Worm (Caenorhabditis elegans) whole organism, L2 larva: Measurements from ENCODE around the gene frpr-14.

ENCODE experiments used
- C34F6.9 ChIP-seq: fragments of 150-350 bp; optimal IDR thresholded peaks from 2 replicates; lab custom pipeline; 2014; ENCODE audit warnings: missing biosample characterization, missing genetic modification characterization
- F13H6.1 ChIP-seq: sonication (generic microtip); optimal IDR thresholded peaks from 2 replicates; lab custom pipeline; 2016; ENCODE audit warnings: missing genetic modification characterization, missing compliant biosample characterization
- R02D3.7 ChIP-seq: fragments of 150-350 bp; optimal IDR thresholded peaks from 2 replicates; lab custom pipeline; 2014; ENCODE audit warnings: missing biosample characterization, missing genetic modification characterization
- Y55F3AM.14 ChIP-seq: fragments of 200-800 bp; sonication (Bioruptor generic); optimal IDR thresholded peaks from 2 replicates; lab custom pipeline; 2018; ENCODE audit warnings: mild to moderate bottlenecking, missing genetic modification characterization, missing compliant biosample characterization
- ZK546.5 ChIP-seq: sonication (generic microtip); optimal IDR thresholded peaks from 2 replicates; lab custom pipeline; 2017; ENCODE audit warnings: missing biosample characterization, missing genetic modification characterization
- alr-1 ChIP-seq: fragments of 150-350 bp; optimal IDR thresholded peaks from 2 replicates; lab custom pipeline; 2014; ENCODE audit warnings: missing biosample characterization, missing genetic modification characterization
- aly-2 ChIP-seq: fragments of 150-350 bp; optimal IDR thresholded peaks from 2 replicates; lab custom pipeline; 2014; ENCODE audit warnings: missing biosample characterization, missing genetic modification characterization
- blmp-1 ChIP-seq: sonication (generic microtip); optimal IDR thresholded peaks from 2 replicates; lab custom pipeline; 2017; ENCODE audit warnings: missing genetic modification characterization, mild to moderate bottlenecking, missing compliant biosample characterization, antibody characterized with exemption, moderate library complexity; ENCODE audit not compliant: insufficient read depth
- ceh-16 ChIP-seq: fragments of 150-350 bp; optimal IDR thresholded peaks from 2 replicates; lab custom pipeline; 2014; ENCODE audit warnings: missing biosample characterization, missing genetic modification characterization
- ceh-82 ChIP-seq: fragments of 150-350 bp; optimal IDR thresholded peaks from 2 replicates; lab custom pipeline; 2014; ENCODE audit warnings: missing biosample characterization, missing genetic modification characterization
- crh-2 ChIP-seq: sonication (generic microtip); optimal IDR thresholded peaks from 2 replicates; lab custom pipeline; 2017; ENCODE audit warnings: missing biosample characterization, missing genetic modification characterization
- egl-27 ChIP-seq: sonication (generic microtip); optimal IDR thresholded peaks from 3 replicates; lab custom pipeline; 2017; ENCODE audit warnings: missing biosample characterization, missing genetic modification reagents, missing genetic modification characterization
- elt-1 ChIP-seq: fragments of 150-350 bp; optimal IDR thresholded peaks from 2 replicates; lab custom pipeline; 2014; ENCODE audit warnings: missing biosample characterization, missing genetic modification characterization
- elt-3 ChIP-seq: sonication (generic microtip); optimal IDR thresholded peaks from 2 replicates; lab custom pipeline; 2017; ENCODE audit warnings: missing biosample characterization, missing genetic modification characterization
- fos-1 ChIP-seq: fragments of 150-350 bp; optimal IDR thresholded peaks from 2 replicates; lab custom pipeline; 2014; ENCODE audit warnings: missing biosample characterization, missing genetic modification characterization
- gmeb-1 ChIP-seq: fragments of 150-350 bp; optimal IDR thresholded peaks from 2 replicates; lab custom pipeline; 2014; ENCODE audit warnings: missing biosample characterization, missing genetic modification characterization
- lin-11 ChIP-seq: fragments of 150-350 bp; sonication (generic microtip); optimal IDR thresholded peaks from 2 replicates; lab custom pipeline; 2014; ENCODE audit warnings: missing biosample characterization, missing genetic modification characterization, inconsistent platforms, mixed read lengths
- lin-13 ChIP-seq: fragments of 150-350 bp; optimal IDR thresholded peaks from 2 replicates; lab custom pipeline; 2014; ENCODE audit warnings: missing biosample characterization, missing genetic modification reagents, missing genetic modification characterization
- lin-39 ChIP-seq: fragments of 150-350 bp; optimal IDR thresholded peaks from 2 replicates; lab custom pipeline; 2014; ENCODE audit warnings: missing biosample characterization, missing genetic modification reagents, missing genetic modification characterization
- lsy-2 ChIP-seq, 2 experiments: fragments of 150-350 bp in 1 of 2; sonication (generic microtip) in 1 of 2; optimal IDR thresholded peaks; 2 replicates each; lab custom pipeline; 2014 to 2017; ENCODE audit warnings: missing biosample characterization in 2 of 2, missing genetic modification characterization in 2 of 2
- mab-5 ChIP-seq: fragments of 150-350 bp; optimal IDR thresholded peaks from 2 replicates; lab custom pipeline; 2014; ENCODE audit warnings: missing biosample characterization, missing genetic modification characterization
- mbf-1 ChIP-seq: sonication (generic microtip); optimal IDR thresholded peaks from 2 replicates; lab custom pipeline; 2017; ENCODE audit warnings: missing biosample characterization, missing genetic modification characterization
- mdl-1 ChIP-seq, 2 experiments: fragments of 150-350 bp in 1 of 2; sonication (generic microtip) in 1 of 2; optimal IDR thresholded peaks; 2 replicates each; lab custom pipeline; 2017; ENCODE audit warnings: missing biosample characterization in 2 of 2, missing genetic modification characterization in 2 of 2
- nhr-10 ChIP-seq: sonication (generic microtip); optimal IDR thresholded peaks from 2 replicates; lab custom pipeline; 2017; ENCODE audit warnings: missing biosample characterization, missing genetic modification characterization
- nhr-11 ChIP-seq: fragments of 150-350 bp; optimal IDR thresholded peaks from 2 replicates; lab custom pipeline; 2014; ENCODE audit warnings: missing biosample characterization, missing genetic modification characterization
- nhr-12 ChIP-seq: fragments of 150-350 bp; optimal IDR thresholded peaks from 2 replicates; lab custom pipeline; 2014; ENCODE audit warnings: missing biosample characterization, missing genetic modification characterization
- nhr-129 ChIP-seq: fragments of 150-350 bp; optimal IDR thresholded peaks from 2 replicates; lab custom pipeline; 2014; ENCODE audit warnings: missing biosample characterization, missing genetic modification characterization
- nhr-21 ChIP-seq: fragments of 150-350 bp; optimal IDR thresholded peaks from 2 replicates; lab custom pipeline; 2014; ENCODE audit warnings: missing biosample characterization, missing genetic modification characterization
- nhr-23 ChIP-seq: fragments of 150-350 bp; optimal IDR thresholded peaks from 2 replicates; lab custom pipeline; 2014; ENCODE audit warnings: missing biosample characterization, missing genetic modification reagents, missing genetic modification characterization
- nhr-237 ChIP-seq: fragments of 150-350 bp; optimal IDR thresholded peaks from 2 replicates; lab custom pipeline; 2014; ENCODE audit warnings: missing biosample characterization, missing genetic modification characterization
- nhr-25 ChIP-seq: fragments of 150-350 bp; sonication (generic microtip); optimal IDR thresholded peaks from 3 replicates; lab custom pipeline; 2014; ENCODE audit warnings: missing biosample characterization, missing genetic modification characterization
- nhr-6 ChIP-seq: fragments of 150-350 bp; optimal IDR thresholded peaks from 2 replicates; lab custom pipeline; 2014; ENCODE audit warnings: missing biosample characterization, missing genetic modification characterization
- nhr-77 ChIP-seq: fragments of 150-350 bp; optimal IDR thresholded peaks from 2 replicates; lab custom pipeline; 2014; ENCODE audit warnings: missing biosample characterization, missing genetic modification characterization
- sem-4 ChIP-seq: fragments of 150-350 bp; optimal IDR thresholded peaks from 2 replicates; lab custom pipeline; 2014; ENCODE audit warnings: missing biosample characterization, missing genetic modification reagents, missing genetic modification characterization
- skn-1 ChIP-seq: sonication (generic microtip); optimal IDR thresholded peaks from 2 replicates; lab custom pipeline; 2017; ENCODE audit warnings: missing biosample characterization, missing genetic modification characterization
- sma-9 ChIP-seq, 2 experiments: fragments of 150-350 bp in 1 of 2; sonication (generic microtip) in 1 of 2; optimal IDR thresholded peaks; 2 replicates each; lab custom pipeline; 2014 to 2016; ENCODE audit warnings: missing genetic modification characterization in 2 of 2, mild to moderate bottlenecking in 1 of 2, missing biosample characterization in 1 of 2, missing compliant biosample characterization in 1 of 2, missing genetic modification reagents in 1 of 2, moderate library complexity in 1 of 2
- snpc-4 ChIP-seq: fragments of 150-350 bp; optimal IDR thresholded peaks from 2 replicates; lab custom pipeline; 2014; ENCODE audit warnings: missing biosample characterization, missing genetic modification characterization
- unc-39 ChIP-seq: fragments of 150-350 bp; optimal IDR thresholded peaks from 2 replicates; lab custom pipeline; 2014; ENCODE audit warnings: missing biosample characterization, missing genetic modification characterization
- unc-55 ChIP-seq: fragments of 150-350 bp; sonication (generic microtip); optimal IDR thresholded peaks from 3 replicates; lab custom pipeline; 2014; ENCODE audit warnings: missing biosample characterization, missing genetic modification reagents, missing genetic modification characterization
- zag-1 ChIP-seq: fragments of 150-350 bp; optimal IDR thresholded peaks from 2 replicates; lab custom pipeline; 2014; ENCODE audit warnings: missing biosample characterization, missing genetic modification characterization
- ztf-1 ChIP-seq: fragments of 200-800 bp; sonication (Bioruptor generic); conservative IDR thresholded peaks from 2 replicates; pipeline ENCODE4 v1.3.6; 2022; ENCODE audit warnings: missing genetic modification characterization, missing compliant biosample characterization
- ztf-4 ChIP-seq: fragments of 150-350 bp; optimal IDR thresholded peaks from 2 replicates; lab custom pipeline; 2014; ENCODE audit warnings: missing biosample characterization, missing genetic modification characterization

frpr-14 gene

DNA sequence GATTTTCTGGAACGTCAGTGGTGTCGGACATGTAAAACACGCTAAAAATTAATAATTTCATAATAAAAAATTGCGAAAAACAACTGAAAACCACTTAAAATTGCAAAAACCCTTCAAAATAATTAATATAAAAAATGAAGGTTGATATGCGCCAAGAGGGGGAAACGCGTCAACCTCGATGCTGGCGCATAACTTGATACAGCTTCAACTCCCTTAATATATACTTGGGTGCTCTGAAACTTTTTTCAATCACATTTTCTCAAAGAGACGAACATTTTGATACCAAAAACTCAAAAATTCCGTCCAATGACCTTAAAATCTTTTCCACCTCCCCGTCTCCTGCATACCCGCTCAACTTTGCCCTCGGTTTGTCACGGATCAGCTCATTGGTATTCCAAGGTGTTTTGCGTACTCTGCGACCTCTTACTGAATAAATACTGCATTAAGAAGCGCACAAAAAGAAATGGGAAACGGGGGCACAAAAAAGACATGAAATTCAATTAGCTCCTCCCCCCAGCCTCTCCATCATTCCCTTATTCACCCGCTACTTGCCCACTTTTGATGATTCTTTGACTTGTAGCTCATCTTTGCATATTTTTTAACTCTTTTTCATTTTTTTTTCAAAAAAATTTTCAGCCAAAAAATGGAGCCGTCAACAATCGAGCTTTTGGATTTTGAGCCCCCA is at the start of gene frpr-14, which contains the start of gene K07E8.7:
Gene frpr-14 (plus strand): TSS at position 635 of the 685 bp plus-strand sequence.
Gene K07E8.7 (minus strand): TSS at position 47 of the 685 bp plus-strand sequence.
- peak; percentile 10 for TF ChIP-seq nhr-129 (tag; lab: Kevin White, UChicago)
- TF ChIP-seq gmeb-1 (tag; lab: Kevin White, UChicago): peak; percentile 31
- TF ChIP-seq unc-55 (GFP tag; lab: Kevin White, UChicago): peak; percentile 58
- TF ChIP-seq nhr-10 (tag; lab: Kevin White, UChicago): no peak
- TF ChIP-seq lsy-2 (tag; optimal IDR thresholded peaks at IDR 0.05; lab: Kevin White, UChicago): peak in 1 of 2 experiments; percentile 67
- no peak for TF ChIP-seq Y55F3AM.14
- TF ChIP-seq fos-1 (tag; lab: Kevin White, UChicago): peak; percentile 7

DNA sequence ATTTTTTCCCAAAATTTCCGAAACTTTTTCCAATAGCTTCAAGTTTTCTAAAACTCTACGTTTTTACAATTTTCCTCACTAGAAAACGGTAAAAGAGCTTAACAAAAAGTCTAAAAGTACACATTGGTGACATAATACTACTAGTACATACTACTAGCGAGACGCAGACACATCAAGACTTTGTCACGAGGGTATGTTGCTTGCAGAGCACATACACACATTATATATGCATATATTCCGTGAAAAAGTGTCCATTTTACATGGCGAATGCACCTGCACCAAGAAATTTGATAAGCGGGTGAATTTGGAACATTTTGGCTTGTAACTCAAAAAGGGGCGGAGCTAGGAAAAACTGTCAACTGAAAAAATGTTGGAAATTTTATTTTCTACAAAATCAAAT is 49.5 kb upstream of the frpr-14 start:
- TF ChIP-seq snpc-4 (tag; lab: Kevin White, UChicago) (no peak), egl-27 (tag; lab: Kevin White, UChicago) (peak; percentile 49), lsy-2 (tag; optimal IDR thresholded peaks at IDR 0.05; lab: Kevin White, UChicago) (peak in 1 of 2 experiments; percentile 65), lin-13 (no peak), lin-11 (no peak), ceh-82 (tag; lab: Kevin White, UChicago) (no peak), nhr-11 (tag; lab: Kevin White, UChicago) (no peak), unc-55 (GFP tag; lab: Kevin White, UChicago) (peak; percentile 79), mdl-1 (tag; optimal IDR thresholded peaks at IDR 0.05; lab: Kevin White, UChicago) (peak; percentile 10 to 67), sma-9 (GFP tag; optimal IDR thresholded peaks at IDR 0.05; lab: Kevin White, UChicago) (peak; percentile 78), sma-9 (tag; optimal IDR thresholded peaks at IDR 0.05; lab: Kevin White, UChicago) (no peak), fos-1 (tag; lab: Kevin White, UChicago) (no peak), ceh-16 (tag; lab: Kevin White, UChicago) (no peak), mab-5 (tag; lab: Kevin White, UChicago) (peak; percentile 21), R02D3.7 (tag; lab: Kevin White, UChicago) (no peak), ztf-4 (no peak), gmeb-1 (tag; lab: Kevin White, UChicago) (peak; percentile 32), crh-2 (tag; lab: Kevin White, UChicago) (peak; percentile 58), elt-1 (tag; lab: Kevin White, UChicago) (no peak), nhr-129 (tag; lab: Kevin White, UChicago) (peak; percentile 74), nhr-25 (tag; lab: Kevin White, UChicago) (no peak), sem-4 (tag; lab: Kevin White, UChicago) (no peak), nhr-23 (tag; lab: Kevin White, UChicago) (no peak), C34F6.9 (tag; lab: Kevin White, UChicago) (peak; percentile 70)

DNA sequence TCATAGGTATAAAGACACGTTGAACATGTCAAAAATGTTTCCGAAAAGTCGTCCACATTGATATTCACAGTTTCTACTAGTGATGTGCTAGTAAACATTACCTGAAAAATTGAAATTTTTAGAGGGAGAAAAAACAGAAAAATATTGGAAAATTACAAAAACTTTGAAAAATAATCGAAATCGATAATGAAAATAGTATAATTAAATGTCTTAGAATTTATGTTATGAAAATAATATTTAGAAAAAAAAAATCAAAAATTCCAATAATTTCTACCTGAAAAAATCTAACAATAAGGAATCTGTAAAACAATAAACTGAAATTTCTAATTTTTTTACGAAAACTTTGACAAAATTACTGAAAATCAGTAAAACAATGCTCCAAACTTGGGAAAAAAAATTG is 48.7 kb upstream of the frpr-14 start, which contains the start of gene nhl-3:
Gene nhl-3 (minus strand): TSS at position 101 of the 400 bp plus-strand sequence.
- no peak for TF ChIP-seq nhr-25 (tag; lab: Kevin White, UChicago)
- TF ChIP-seq mab-5 (tag; lab: Kevin White, UChicago): no peak
- no peak for TF ChIP-seq nhr-6
- no peak for TF ChIP-seq lin-39 (tag; lab: Kevin White, UChicago)
- TF ChIP-seq, all 48 proteins: peak for 0

DNA sequence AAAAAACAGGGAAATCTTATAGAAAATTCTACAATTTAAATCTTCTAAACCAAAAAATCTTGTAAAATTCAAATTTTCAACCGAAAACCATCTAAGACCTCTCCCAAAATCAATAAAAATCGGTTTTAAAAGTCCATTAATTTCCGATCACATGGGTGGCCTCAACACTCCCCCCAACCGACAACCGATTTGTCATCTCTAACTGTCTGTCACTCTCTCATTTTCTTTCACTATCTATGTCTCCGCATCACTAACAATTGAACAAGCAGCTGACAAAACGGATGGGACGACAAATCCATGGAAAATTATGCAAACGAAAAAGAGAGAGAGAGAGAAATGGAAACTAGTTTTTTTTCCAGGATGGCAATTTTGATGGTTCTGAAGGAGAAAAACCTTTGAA is 47.8 kb upstream of the frpr-14 start:
- TF ChIP-seq mbf-1 (tag; lab: Kevin White, UChicago) (no peak), skn-1 (tag; lab: Kevin White, UChicago) (no peak), F13H6.1 (tag; lab: Kevin White, UChicago) (peak; percentile 28), aly-2 (tag; lab: Kevin White, UChicago) (no peak), elt-3 (tag; lab: Kevin White, UChicago) (no peak), sma-9 (GFP tag; optimal IDR thresholded peaks at IDR 0.05; lab: Kevin White, UChicago) (peak; percentile 54), sma-9 (tag; optimal IDR thresholded peaks at IDR 0.05; lab: Kevin White, UChicago) (no peak), crh-2 (tag; lab: Kevin White, UChicago) (peak; percentile 42), ztf-1 (GFP tag; lab: Robert Waterston, UW) (no peak), nhr-237 (tag; lab: Kevin White, UChicago) (no peak), R02D3.7 (tag; lab: Kevin White, UChicago) (no peak), nhr-12 (tag; lab: Kevin White, UChicago) (no peak), sem-4 (tag; lab: Kevin White, UChicago) (peak; percentile 69), unc-55 (GFP tag; lab: Kevin White, UChicago) (peak; percentile 84), snpc-4 (tag; lab: Kevin White, UChicago) (peak; percentile 84), nhr-129 (tag; lab: Kevin White, UChicago) (peak; percentile 84), ztf-4 (no peak), blmp-1 (tag; lab: Kevin White, UChicago) (no peak), lsy-2 (tag; optimal IDR thresholded peaks at IDR 0.05; lab: Kevin White, UChicago) (peak in 1 of 2 experiments; percentile 77), nhr-23 (tag; lab: Kevin White, UChicago) (no peak), alr-1 (tag; lab: Kevin White, UChicago) (no peak), Y55F3AM.14 (no peak), ceh-82 (tag; lab: Kevin White, UChicago) (no peak), nhr-25 (tag; lab: Kevin White, UChicago) (peak; percentile 48), ceh-16 (tag; lab: Kevin White, UChicago) (no peak), ZK546.5 (tag; lab: Kevin White, UChicago) (no peak), lin-11 (no peak), nhr-77 (tag; lab: Kevin White, UChicago) (no peak), nhr-21 (no peak), unc-39 (no peak), gmeb-1 (tag; lab: Kevin White, UChicago) (peak; percentile 43), zag-1 (tag; lab: Kevin White, UChicago) (no peak), nhr-10 (tag; lab: Kevin White, UChicago) (no peak)
